Worm (Caenorhabditis elegans): ENCODE data around the gene C07A9.12.

ce11 chrIII:9685959-9686358 lies 41.4 kb downstream of the C07A9.12 start, which contains the start of gene C07A9.10:
- no peak for TF ChIP-seq W03F9.2 (tag; optimal IDR thresholded peaks at IDR 0.05)
- TF ChIP-seq dao-5 (tag; optimal IDR thresholded peaks at IDR 0.05): no peak
- TF ChIP-seq him-1 (tag; optimal IDR thresholded peaks at IDR 0.05): no peak
